Fruit fly (Drosophila melanogaster) whole organism, prepupa: Measurements from ENCODE around the gene TbCMF46.

Experiments
- Blimp-1 ChIP-seq: fragments of 200-800 bp; sonication (Bioruptor generic); optimal IDR thresholded peaks from 3 replicates; lab custom pipeline; 2017; ENCODE audit warnings: missing biosample characterization, missing genetic modification characterization, mild to moderate bottlenecking, moderate library complexity, missing genetic modification reagents
- CG10631 ChIP-seq: fragments of 200-800 bp; sonication (Bioruptor generic); optimal IDR thresholded peaks from 2 replicates; lab custom pipeline; 2016; ENCODE audit warnings: missing biosample characterization, missing genetic modification characterization
- CG10669 ChIP-seq: fragments of 200-800 bp; sonication (Bioruptor generic); optimal IDR thresholded peaks from 3 replicates; lab custom pipeline; 2018; ENCODE audit warnings: missing biosample characterization, mild to moderate bottlenecking, missing genetic modification characterization, moderate library complexity
- CG11902 ChIP-seq: fragments of 200-800 bp; sonication (Bioruptor generic); optimal IDR thresholded peaks from 3 replicates; lab custom pipeline; 2016; ENCODE audit warnings: missing biosample characterization, missing genetic modification characterization
- CG15336 ChIP-seq: fragments of 200-800 bp; sonication (Bioruptor generic); IDR thresholded peaks from 2 replicates; pipeline ENCODE4 v1.3.6; 2022; ENCODE audit warnings: missing biosample characterization, missing genetic modification characterization
- CG1621 ChIP-seq: fragments of 200-800 bp; sonication (Bioruptor generic); optimal IDR thresholded peaks from 3 replicates; lab custom pipeline; 2018; ENCODE audit warnings: missing biosample characterization, mild to moderate bottlenecking, missing genetic modification characterization
- CG3032 ChIP-seq: fragments of 200-800 bp; optimal IDR thresholded peaks from 2 replicates; lab custom pipeline; 2019; ENCODE audit warnings: missing biosample characterization, mild to moderate bottlenecking, missing genetic modification characterization, moderate library complexity
- CG31627 ChIP-seq: fragments of 200-800 bp; sonication (Bioruptor generic); optimal IDR thresholded peaks from 3 replicates; lab custom pipeline; 2016; ENCODE audit warnings: missing biosample characterization, missing genetic modification characterization
- CG32006 ChIP-seq: fragments of 200-800 bp; sonication (Bioruptor generic); optimal IDR thresholded peaks from 3 replicates; lab custom pipeline; 2017; ENCODE audit warnings: missing biosample characterization, mild to moderate bottlenecking, missing genetic modification characterization
- CG34406 ChIP-seq: fragments of 200-800 bp; sonication (Bioruptor generic); optimal IDR thresholded peaks from 3 replicates; lab custom pipeline; 2016; ENCODE audit warnings: missing biosample characterization, missing genetic modification characterization
- CG3919 ChIP-seq: fragments of 200-800 bp; sonication (Bioruptor generic); optimal IDR thresholded peaks from 3 replicates; lab custom pipeline; 2016; ENCODE audit warnings: missing biosample characterization, missing genetic modification characterization
- CG4318 ChIP-seq: fragments of 200-800 bp; sonication (Bioruptor generic); optimal IDR thresholded peaks from 3 replicates; lab custom pipeline; 2017; ENCODE audit warnings: missing biosample characterization, mild to moderate bottlenecking, missing genetic modification characterization
- CG6163 ChIP-seq: fragments of 200-800 bp; sonication (Bioruptor generic); IDR thresholded peaks from 3 replicates; pipeline ENCODE4 v1.3.6; 2022; ENCODE audit warnings: missing biosample characterization, missing genetic modification characterization
- CG6792 ChIP-seq: fragments of 200-800 bp; sonication (Bioruptor generic); optimal IDR thresholded peaks from 3 replicates; lab custom pipeline; 2016; ENCODE audit warnings: missing biosample characterization, missing genetic modification characterization
- CG6808 ChIP-seq: fragments of 200-800 bp; sonication (Bioruptor generic); optimal IDR thresholded peaks from 3 replicates; lab custom pipeline; 2017; ENCODE audit warnings: missing biosample characterization, missing genetic modification characterization, mild to moderate bottlenecking, moderate library complexity, missing genetic modification reagents
- CG6854 ChIP-seq: fragments of 200-800 bp; sonication (Bioruptor generic); optimal IDR thresholded peaks from 2 replicates; lab custom pipeline; 2017; ENCODE audit warnings: missing biosample characterization, mild to moderate bottlenecking, missing genetic modification characterization
- CG7368 ChIP-seq: fragments of 200-800 bp; sonication (Bioruptor generic); optimal IDR thresholded peaks from 3 replicates; lab custom pipeline; 2016; ENCODE audit warnings: missing biosample characterization, missing genetic modification characterization
- CG8119 ChIP-seq: fragments of 200-800 bp; sonication (Bioruptor generic); IDR thresholded peaks from 3 replicates; pipeline ENCODE4 v1.3.6; 2022; ENCODE audit warnings: missing biosample characterization, missing genetic modification characterization
- CG8319 ChIP-seq: fragments of 200-800 bp; sonication (Bioruptor generic); optimal IDR thresholded peaks from 3 replicates; lab custom pipeline; 2016; ENCODE audit warnings: missing biosample characterization, missing genetic modification characterization
- CG9139 ChIP-seq: fragments of 200-800 bp; sonication (Bioruptor generic); optimal IDR thresholded peaks from 3 replicates; lab custom pipeline; 2017; ENCODE audit warnings: missing biosample characterization, mild to moderate bottlenecking, missing genetic modification characterization
- Eip75B ChIP-seq: fragments of 200-800 bp; sonication (Bioruptor generic); optimal IDR thresholded peaks from 3 replicates; lab custom pipeline; 2016; ENCODE audit warnings: missing biosample characterization, missing genetic modification characterization
- Eip78C ChIP-seq: fragments of 200-800 bp; sonication (Bioruptor generic); peaks from one replicate; lab custom pipeline; 2016; ENCODE audit warnings: missing biosample characterization, missing genetic modification characterization
- Eip93F ChIP-seq: fragments of 200-800 bp; sonication (Bioruptor generic); optimal IDR thresholded peaks from 2 replicates; lab custom pipeline; 2016; ENCODE audit warnings: missing biosample characterization, mild to moderate bottlenecking, missing genetic modification characterization
- Ets96B ChIP-seq: fragments of 200-800 bp; optimal IDR thresholded peaks from 2 replicates; lab custom pipeline; 2019; ENCODE audit warnings: missing biosample characterization, mild to moderate bottlenecking, missing genetic modification characterization, moderate library complexity
- Gug ChIP-seq: fragments of 200-800 bp; sonication (Bioruptor generic); IDR thresholded peaks from 2 replicates; pipeline ENCODE4 v1.3.6; 2022; ENCODE audit warnings: missing biosample characterization, missing genetic modification characterization
- Hr38 ChIP-seq: sonication (Bioruptor generic); optimal IDR thresholded peaks from 2 replicates; lab custom pipeline; 2016; ENCODE audit warnings: missing biosample characterization, missing genetic modification characterization
- Hr39 ChIP-seq: fragments of 200-800 bp; sonication (Bioruptor generic); optimal IDR thresholded peaks from 2 replicates; lab custom pipeline; 2016; ENCODE audit warnings: missing biosample characterization, missing genetic modification characterization
- Hr4 ChIP-seq: fragments of 200-800 bp; sonication (Bioruptor generic); optimal IDR thresholded peaks from 3 replicates; lab custom pipeline; 2016; ENCODE audit warnings: missing biosample characterization, missing genetic modification characterization
- Lpt ChIP-seq: fragments of 200-800 bp; sonication (Bioruptor generic); optimal IDR thresholded peaks from 3 replicates; lab custom pipeline; 2016; ENCODE audit warnings: missing biosample characterization, missing genetic modification characterization
- Met ChIP-seq: fragments of 200-800 bp; sonication (Bioruptor generic); optimal IDR thresholded peaks from 3 replicates; lab custom pipeline; 2016; ENCODE audit warnings: missing biosample characterization, missing genetic modification characterization
- Smox ChIP-seq: fragments of 200-800 bp; sonication (Bioruptor generic); optimal IDR thresholded peaks from 3 replicates; lab custom pipeline; 2016; ENCODE audit warnings: missing biosample characterization, missing genetic modification characterization
- Sox102F ChIP-seq: fragments of 200-800 bp; sonication (Bioruptor generic); optimal IDR thresholded peaks from 2 replicates; lab custom pipeline; 2016; ENCODE audit warnings: missing biosample characterization, mild to moderate bottlenecking, missing genetic modification characterization
- Sox14 ChIP-seq: fragments of 200-800 bp; sonication (Bioruptor generic); optimal IDR thresholded peaks from 3 replicates; lab custom pipeline; 2016; ENCODE audit warnings: missing biosample characterization, missing genetic modification characterization
- Sox15 ChIP-seq: fragments of 200-800 bp; sonication (Bioruptor generic); optimal IDR thresholded peaks from 3 replicates; lab custom pipeline; 2016; ENCODE audit warnings: missing biosample characterization, missing genetic modification characterization
- achi ChIP-seq: fragments of 200-800 bp; sonication (Bioruptor generic); optimal IDR thresholded peaks from 3 replicates; lab custom pipeline; 2016; ENCODE audit warnings: missing biosample characterization, missing genetic modification characterization
- acj6 ChIP-seq: fragments of 200-800 bp; sonication (Bioruptor generic); optimal IDR thresholded peaks from 3 replicates; lab custom pipeline; 2016; ENCODE audit warnings: missing biosample characterization, missing genetic modification characterization
- cyc ChIP-seq: fragments of 200-800 bp; sonication (Bioruptor generic); optimal IDR thresholded peaks from 3 replicates; lab custom pipeline; 2016; ENCODE audit warnings: missing biosample characterization, missing genetic modification characterization
- dac ChIP-seq: fragments of 200-800 bp; sonication (Bioruptor generic); optimal IDR thresholded peaks from 2 replicates; lab custom pipeline; 2017; ENCODE audit warnings: missing biosample characterization, mild to moderate bottlenecking, missing genetic modification characterization
- dsx ChIP-seq: fragments of 200-800 bp; optimal IDR thresholded peaks from 3 replicates; lab custom pipeline; 2019; ENCODE audit warnings: missing biosample characterization, mild to moderate bottlenecking, missing genetic modification characterization, moderate library complexity; ENCODE audit not compliant: poor library complexity, severe bottlenecking
- esn ChIP-seq: fragments of 200-800 bp; sonication (Bioruptor generic); optimal IDR thresholded peaks from 2 replicates; lab custom pipeline; 2016; ENCODE audit warnings: missing biosample characterization, mild to moderate bottlenecking, missing genetic modification characterization, moderate library complexity
- fd59A ChIP-seq: fragments of 200-800 bp; sonication (Bioruptor generic); optimal IDR thresholded peaks from 2 replicates; lab custom pipeline; 2017; ENCODE audit warnings: missing biosample characterization, mild to moderate bottlenecking, missing genetic modification characterization, missing genetic modification reagents
- fd85E ChIP-seq: fragments of 200-800 bp; sonication (Bioruptor generic); optimal IDR thresholded peaks from 3 replicates; lab custom pipeline; 2016; ENCODE audit warnings: missing biosample characterization, missing genetic modification characterization
- lz ChIP-seq: fragments of 200-800 bp; sonication (Bioruptor generic); optimal IDR thresholded peaks from 3 replicates; lab custom pipeline; 2016; ENCODE audit warnings: missing biosample characterization, missing genetic modification characterization
- spab ChIP-seq: fragments of 200-800 bp; sonication (Bioruptor generic); optimal IDR thresholded peaks from 2 replicates; lab custom pipeline; 2017; ENCODE audit warnings: missing biosample characterization, mild to moderate bottlenecking, missing genetic modification characterization, missing genetic modification reagents
- svp ChIP-seq: fragments of 200-800 bp; sonication (Bioruptor generic); peaks from one replicate; lab custom pipeline; 2016; ENCODE audit warnings: missing biosample characterization, missing genetic modification characterization
- topi ChIP-seq: fragments of 200-800 bp; sonication (Bioruptor generic); optimal IDR thresholded peaks from 3 replicates; lab custom pipeline; 2016; ENCODE audit warnings: missing biosample characterization, missing genetic modification characterization
- vri ChIP-seq: fragments of 200-800 bp; sonication (Bioruptor generic); optimal IDR thresholded peaks from 3 replicates; lab custom pipeline; 2016; ENCODE audit warnings: missing biosample characterization, mild to moderate bottlenecking, missing genetic modification characterization

The TbCMF46 gene

DNA sequence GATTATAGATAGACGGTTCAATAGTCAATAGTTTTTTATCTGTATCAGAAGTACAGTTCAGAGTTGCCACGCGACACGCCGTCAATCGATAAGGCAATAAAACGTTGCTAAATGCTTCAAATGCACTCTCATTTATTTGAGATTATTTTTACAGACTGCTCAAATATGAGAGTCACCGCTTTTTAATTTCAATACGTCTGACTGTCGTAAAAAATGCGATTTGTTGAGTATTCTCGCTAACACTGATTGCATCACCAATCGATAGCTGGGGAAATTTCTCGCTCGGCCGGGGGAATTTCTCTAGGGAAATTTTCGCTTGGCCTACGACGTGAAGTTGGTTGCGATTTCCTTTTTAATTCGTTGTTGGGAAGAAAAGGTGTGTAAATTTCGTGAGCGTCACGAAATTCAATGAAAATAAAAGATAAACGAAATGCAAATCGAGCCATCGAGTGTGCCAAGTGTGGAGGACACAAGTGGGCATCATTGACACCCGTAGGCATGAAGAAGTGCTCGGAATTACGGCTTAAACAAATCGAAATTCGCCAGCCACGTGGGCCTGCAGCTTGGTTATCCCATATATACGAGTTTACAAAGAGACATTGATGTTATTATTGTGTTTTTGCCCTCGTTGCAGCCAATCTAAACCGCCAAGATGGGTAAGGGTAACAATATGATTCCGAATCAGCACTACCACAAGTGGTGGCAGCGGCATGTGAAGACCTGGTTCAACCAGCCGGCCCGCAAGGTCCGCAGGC is 42.5 kb upstream of the TbCMF46 start, which contains the start of the genes Dref and RpL13 (continued):
- TF ChIP-seq Eip93F (GFP tag; lab: Kevin White, UChicago) (no peak), Hr39 (GFP tag; lab: Kevin White, UChicago) (peak; percentile 67), CG6163 (GFP tag; lab: Robert Waterston, UW) (peak; percentile 89), CG6854 (GFP tag; lab: Kevin White, UChicago) (peak; percentile 97), esn (GFP tag; lab: Kevin White, UChicago) (peak; percentile 91), fd59A (GFP tag; lab: Kevin White, UChicago) (peak; percentile 60), Sox102F (peak; percentile 92), Eip78C (GFP tag; lab: Kevin White, UChicago) (peak; percentile 90), CG34406 (peak; percentile 79), Sox14 (GFP tag; lab: Kevin White, UChicago) (peak; percentile 78), CG1621 (peak; percentile 83), CG3032 (tag; lab: Kevin White, UChicago) (peak; percentile 68), Hr4 (GFP tag; lab: Kevin White, UChicago) (peak; percentile 73), Smox (GFP tag; lab: Kevin White, UChicago) (no peak), lz (peak; percentile 83), CG6792 (peak; percentile 66), CG10631 (GFP tag; lab: Kevin White, UChicago) (no peak), Hr38 (GFP tag; lab: Kevin White, UChicago) (no peak), Blimp-1 (GFP tag; lab: Kevin White, UChicago) (peak; percentile 82), Met (GFP tag; lab: Kevin White, UChicago) (peak; percentile 88), CG9139 (GFP tag; lab: Kevin White, UChicago) (peak; percentile 86), svp (GFP tag; lab: Kevin White, UChicago) (peak; percentile 90), topi (peak; percentile 85), Ets96B (peak; percentile 51), dsx (GFP tag; lab: Kevin White, UChicago) (peak; percentile 54), CG11902 (no peak), Gug (GFP tag; lab: Robert Waterston, UW) (peak; percentile 44), Sox15 (GFP tag; lab: Kevin White, UChicago) (peak; percentile 28), Eip75B (GFP tag; lab: Kevin White, UChicago) (peak; percentile 83)

DNA sequence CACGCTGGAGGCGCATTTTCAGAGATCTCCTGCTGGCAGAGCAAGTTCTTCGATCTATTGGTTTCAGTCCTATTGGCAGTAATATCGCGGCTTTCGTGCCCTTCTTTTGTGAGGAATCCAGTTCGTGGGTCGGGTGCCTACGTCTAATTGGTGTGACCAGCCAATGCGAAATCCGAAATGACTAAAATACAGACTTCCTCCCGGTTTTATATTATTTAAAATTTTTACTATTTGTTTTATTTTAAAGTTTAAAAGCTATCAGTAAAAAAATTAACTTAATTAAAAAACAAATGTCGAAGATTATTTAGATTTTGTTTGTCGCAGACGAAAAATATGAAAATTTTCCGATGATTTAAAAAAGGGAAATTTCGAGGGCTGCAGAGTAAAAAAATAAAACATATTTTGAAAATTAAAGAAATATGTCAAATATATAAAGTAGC is 39.0 kb upstream of the TbCMF46 start, which contains the start of gene CG5850:
TSS of gene CG5850 (minus strand) at position 347 of the 440 bp plus-strand sequence.
- peak; percentile 13 for TF ChIP-seq achi (GFP tag; lab: Kevin White, UChicago)
- TF ChIP-seq Ets96B: no peak
- TF ChIP-seq Met (GFP tag; lab: Kevin White, UChicago): peak; percentile 25
- no peak for TF ChIP-seq Lpt (GFP tag; lab: Kevin White, UChicago)
- TF ChIP-seq Hr4 (GFP tag; lab: Kevin White, UChicago): no peak
- TF ChIP-seq dac: no peak
- TF ChIP-seq topi: no peak
- no peak for TF ChIP-seq Sox102F
- TF ChIP-seq fd85E (GFP tag; lab: Kevin White, UChicago): no peak
- no peak for TF ChIP-seq CG10631 (GFP tag; lab: Kevin White, UChicago)
- peak; percentile 69 for TF ChIP-seq svp (GFP tag; lab: Kevin White, UChicago)
- no peak for TF ChIP-seq CG8319 (GFP tag; lab: Kevin White, UChicago)
- TF ChIP-seq CG3919 (GFP tag; lab: Kevin White, UChicago): no peak
- TF ChIP-seq CG31627: no peak
- no peak for TF ChIP-seq CG7368 (GFP tag; lab: Kevin White, UChicago)
- no peak for TF ChIP-seq CG10669 (GFP tag; lab: Kevin White, UChicago)
- TF ChIP-seq CG1621: no peak
- no peak for TF ChIP-seq vri (GFP tag; lab: Kevin White, UChicago)
- TF ChIP-seq dsx (GFP tag; lab: Kevin White, UChicago): no peak
- no peak for TF ChIP-seq CG3032 (tag; lab: Kevin White, UChicago)
- TF ChIP-seq CG6808 (GFP tag; lab: Kevin White, UChicago): no peak
- TF ChIP-seq CG6163 (GFP tag; lab: Robert Waterston, UW): no peak
- no peak for TF ChIP-seq CG4318 (GFP tag; lab: Kevin White, UChicago)
- no peak for TF ChIP-seq CG15336
- no peak for TF ChIP-seq Gug (GFP tag; lab: Robert Waterston, UW)
- no peak for TF ChIP-seq spab
- TF ChIP-seq lz: no peak
- no peak for TF ChIP-seq CG6792
- no peak for TF ChIP-seq CG32006 (GFP tag; lab: Kevin White, UChicago)
- no peak for TF ChIP-seq acj6 (GFP tag; lab: Kevin White, UChicago)
- no peak for TF ChIP-seq cyc
- TF ChIP-seq Smox (GFP tag; lab: Kevin White, UChicago): no peak
- no peak for TF ChIP-seq Eip75B (GFP tag; lab: Kevin White, UChicago)
- no peak for TF ChIP-seq CG8119 (GFP tag; lab: Robert Waterston, UW)
- peak; percentile 36 for TF ChIP-seq esn (GFP tag; lab: Kevin White, UChicago)
- no peak for TF ChIP-seq Sox15 (GFP tag; lab: Kevin White, UChicago)
